Worm (Caenorhabditis elegans) whole organism, L1 larva: ENCODE results near the gene Y94H6A.2.

ENCODE experiments used
- Y116A8C.19 ChIP-seq: sonication (generic microtip); optimal IDR thresholded peaks from 2 replicates; lab custom pipeline; 2016; ENCODE audit warnings: missing compliant biosample characterization, missing genetic modification characterization, borderline replicate concordance
- aha-1 ChIP-seq: fragments of 150-350 bp; optimal IDR thresholded peaks from 2 replicates; lab custom pipeline; 2014; ENCODE audit warnings: missing biosample characterization, missing genetic modification characterization
- ceh-82 ChIP-seq, 3 experiments: fragments of 150-350 bp in 1 of 3; sonication (generic microtip) in 2 of 3; optimal IDR thresholded peaks; 2 replicates each; lab custom pipeline; 2014 to 2017; ENCODE audit warnings: missing biosample characterization in 3 of 3, missing genetic modification characterization in 3 of 3
- fos-1 ChIP-seq: fragments of 150-350 bp; optimal IDR thresholded peaks from 2 replicates; lab custom pipeline; 2014; ENCODE audit warnings: missing biosample characterization, missing genetic modification characterization
- isw-1 ChIP-seq: fragments of 200-800 bp; sonication (Bioruptor generic); IDR thresholded peaks from 2 replicates; pipeline ENCODE4 v1.3.6; 2022; ENCODE audit warnings: missing genetic modification characterization, missing compliant biosample characterization
- ztf-11 ChIP-seq, 2 experiments: sonication (generic microtip); optimal IDR thresholded peaks; 2 replicates each; lab custom pipeline; 2016 to 2017; ENCODE audit warnings: missing genetic modification characterization in 2 of 2, missing biosample characterization in 1 of 2, missing compliant biosample characterization in 1 of 2
- ztf-4 ChIP-seq: fragments of 150-350 bp; optimal IDR thresholded peaks from 2 replicates; lab custom pipeline; 2014; ENCODE audit warnings: missing biosample characterization, missing genetic modification characterization

- TF ChIP-seq isw-1 (GFP tag; lab: Robert Waterston, UW) (no peak), ztf-11 (tag; optimal IDR thresholded peaks at IDR 0.05; lab: Kevin White, UChicago) (no peak), ztf-4 (tag; lab: Kevin White, UChicago) (no peak), fos-1 (no peak), Y116A8C.19 (tag; lab: Kevin White, UChicago) (no peak), aha-1 (no peak), ceh-82 (tag; optimal IDR thresholded peaks at IDR 0.05; lab: Kevin White, UChicago) (no peak)
These were observed 40.7 kb downstream of the Y94H6A.2 start for ce11 chrIV:2770835-2771234.
